Worm (Caenorhabditis elegans): Measurements from ENCODE around the gene mtpn-1.

The mtpn-1 gene

DNA sequence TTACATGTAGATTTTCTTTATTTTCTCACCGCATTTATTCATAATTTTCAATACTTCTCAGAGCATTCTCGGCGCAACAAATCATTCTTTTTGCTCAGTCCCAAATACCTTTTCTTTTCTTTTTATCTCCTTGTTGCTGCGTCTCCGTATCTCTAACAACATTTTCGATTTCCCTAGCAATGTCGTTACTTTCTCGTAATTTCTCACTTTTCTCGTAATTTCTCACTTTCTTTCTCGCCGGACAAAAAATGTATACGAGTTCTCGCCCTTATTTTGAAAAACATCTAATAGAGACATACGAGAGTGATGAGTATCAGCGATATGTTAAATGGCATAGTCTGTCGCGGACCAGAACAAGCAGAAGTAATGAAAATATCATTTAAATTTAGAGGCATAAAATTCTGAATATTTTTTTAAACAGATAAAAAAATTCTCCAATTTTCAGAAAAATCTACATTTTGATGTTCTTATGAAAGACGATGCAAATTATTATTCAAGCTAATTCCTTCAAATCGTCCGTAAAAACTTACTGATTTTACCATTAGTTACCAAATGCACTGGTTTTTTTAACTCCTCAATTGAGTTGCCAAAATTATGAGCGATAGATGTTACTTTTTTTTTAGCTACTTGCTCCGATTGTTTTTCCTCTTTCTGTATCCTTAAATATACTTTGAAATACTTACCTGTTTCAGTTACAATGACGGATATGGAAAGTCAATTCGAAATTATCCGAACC lies 31.8 kb upstream of the mtpn-1 start, which contains the start of gene F47G3.3:
TSS of gene F47G3.3 (plus strand) at position 686 of the 736 bp plus-strand sequence.
- no peak for TF ChIP-seq hmg-11 (tag; optimal IDR thresholded peaks at IDR 0.05)
- no peak for TF ChIP-seq sea-2 (GFP tag; optimal IDR thresholded peaks at IDR 0.05)
- TF ChIP-seq fkh-2 (tag; optimal IDR thresholded peaks at IDR 0.05): no peak
- TF ChIP-seq snpc-4 (tag; optimal IDR thresholded peaks at IDR 0.05): no peak
- no peak for TF ChIP-seq nhr-23 (tag; optimal IDR thresholded peaks at IDR 0.05)
- no peak for TF ChIP-seq nhr-67 (tag; optimal IDR thresholded peaks at IDR 0.05)
- no peak for TF ChIP-seq nhr-25 (tag; optimal IDR thresholded peaks at IDR 0.05)
- no peak for TF ChIP-seq nhr-12 (tag; optimal IDR thresholded peaks at IDR 0.05)
- TF ChIP-seq skn-1 (tag; optimal IDR thresholded peaks at IDR 0.05): no peak
- TF ChIP-seq lin-15B (tag; optimal IDR thresholded peaks at IDR 0.05): no peak
- no peak for TF ChIP-seq nhr-76 (tag; optimal IDR thresholded peaks at IDR 0.05)
- TF ChIP-seq lsy-12 (tag; optimal IDR thresholded peaks at IDR 0.05): no peak

DNA sequence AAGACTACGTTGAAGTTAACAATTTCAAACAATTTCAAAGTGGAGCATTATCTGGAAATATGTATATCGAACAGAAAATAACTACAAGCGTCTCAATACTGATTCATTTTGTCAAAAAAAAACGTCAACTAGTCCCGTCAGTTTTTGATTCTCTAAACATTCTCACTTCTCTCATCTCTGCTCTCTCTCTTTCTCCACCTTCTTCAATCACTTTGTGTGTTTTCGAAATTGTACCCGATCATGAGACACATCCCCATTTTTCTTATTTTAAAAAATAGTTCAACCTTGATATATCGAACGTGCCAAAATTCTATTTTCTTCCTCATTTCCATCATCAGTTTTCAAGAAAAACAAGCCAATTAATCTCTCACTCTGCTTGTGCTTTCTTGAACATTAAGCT lies 26.4 kb upstream of the mtpn-1 start:
- TF ChIP-seq nhr-237 (tag; optimal IDR thresholded peaks at IDR 0.05): no peak
- TF ChIP-seq egl-5 (tag; optimal IDR thresholded peaks at IDR 0.05): no peak
- no peak for TF ChIP-seq skn-1 (tag; optimal IDR thresholded peaks at IDR 0.05)
- TF ChIP-seq fkh-2 (tag; optimal IDR thresholded peaks at IDR 0.05): no peak
- TF ChIP-seq fos-1 (tag; optimal IDR thresholded peaks at IDR 0.05): no peak
- TF ChIP-seq lsy-12 (tag; optimal IDR thresholded peaks at IDR 0.05): no peak

DNA sequence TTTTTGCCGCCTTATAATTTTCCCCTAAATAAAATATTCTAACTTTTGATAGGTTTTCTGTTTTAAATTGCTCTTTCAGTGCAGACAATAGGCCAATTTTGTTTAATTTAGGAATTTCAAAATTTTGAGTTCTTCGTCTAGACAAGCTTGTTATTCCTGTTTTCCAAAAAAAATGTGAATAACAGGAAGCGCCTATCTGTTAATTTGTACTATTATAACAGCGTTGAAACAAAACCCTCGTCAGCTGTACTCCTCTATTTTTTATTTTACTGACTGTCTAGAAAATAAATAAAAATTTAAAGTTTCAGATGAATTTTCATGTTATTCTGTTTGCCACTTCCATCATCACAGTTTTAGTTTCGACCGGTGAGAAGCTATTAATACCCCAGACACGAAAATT lies 26.0 kb upstream of the mtpn-1 start, which contains the start of gene F47G3.4:
TSS of gene F47G3.4 (plus strand) at position 301 of the 400 bp plus-strand sequence.
- TF ChIP-seq daf-12 (tag; optimal IDR thresholded peaks at IDR 0.05) (no peak), fkh-2 (tag; optimal IDR thresholded peaks at IDR 0.05) (no peak), nhr-23 (tag; optimal IDR thresholded peaks at IDR 0.05) (no peak), aly-2 (tag; optimal IDR thresholded peaks at IDR 0.05) (no peak), egl-27 (tag; optimal IDR thresholded peaks at IDR 0.05) (no peak), elt-1 (tag; optimal IDR thresholded peaks at IDR 0.05) (no peak)

DNA sequence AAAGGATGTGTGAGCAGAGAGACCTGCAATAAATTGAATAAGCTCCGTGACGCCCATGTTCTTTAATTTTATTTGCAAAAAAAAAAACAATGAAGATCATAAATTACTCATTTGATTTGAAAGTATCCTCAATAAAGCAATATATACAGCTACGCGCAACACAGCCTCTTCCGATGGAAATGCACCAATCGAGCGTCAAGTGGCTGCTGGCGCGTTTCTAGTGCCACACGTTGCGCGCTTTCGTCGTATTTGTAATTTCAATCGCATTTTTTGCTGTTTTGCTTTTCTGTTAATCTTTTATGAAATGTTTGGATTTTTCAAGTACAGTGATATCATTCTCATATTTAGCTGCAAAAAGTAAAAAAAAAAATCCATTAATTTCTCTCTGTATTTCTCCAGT lies 25.0 kb upstream of the mtpn-1 start:
- no peak for TF ChIP-seq egl-27 (tag; optimal IDR thresholded peaks at IDR 0.05)
- TF ChIP-seq nhr-67 (tag; optimal IDR thresholded peaks at IDR 0.05): no peak
- TF ChIP-seq fos-1 (tag; optimal IDR thresholded peaks at IDR 0.05): no peak
- peak; percentile 17 for TF ChIP-seq lin-15B (tag; optimal IDR thresholded peaks at IDR 0.05)
- peak; percentile 16 for TF ChIP-seq egl-5 (tag; optimal IDR thresholded peaks at IDR 0.05)
- peak; percentile 21 for TF ChIP-seq ceh-28 (tag; optimal IDR thresholded peaks at IDR 0.05)
- TF ChIP-seq nhr-43 (tag; optimal IDR thresholded peaks at IDR 0.05; ENCODE audit: poor library complexity, severe bottlenecking): peak; percentile 11
- TF ChIP-seq ceh-9 (tag; optimal IDR thresholded peaks at IDR 0.05): no peak
- peak; percentile 38 for TF ChIP-seq elt-2 (tag; optimal IDR thresholded peaks at IDR 0.05)
- peak; percentile 81 for TF ChIP-seq nhr-23 (tag; optimal IDR thresholded peaks at IDR 0.05)
- peak; percentile 44 for TF ChIP-seq hmg-11 (tag; optimal IDR thresholded peaks at IDR 0.05)
- TF ChIP-seq snpc-4 (tag; optimal IDR thresholded peaks at IDR 0.05): peak; percentile 51
- TF ChIP-seq ama-1 (optimal IDR thresholded peaks at IDR 0.05): peak; percentile 12
- TF ChIP-seq lin-39 (tag; optimal IDR thresholded peaks at IDR 0.05): peak; percentile 38
- peak; percentile 19 for TF ChIP-seq skn-1 (tag; optimal IDR thresholded peaks at IDR 0.05)
- peak; percentile 50 for TF ChIP-seq nfya-1 (tag; optimal IDR thresholded peaks at IDR 0.05; ENCODE audit: insufficient read depth)
- TF ChIP-seq nhr-25 (tag; optimal IDR thresholded peaks at IDR 0.05): peak; percentile 24
- no peak for TF ChIP-seq unc-62 (GFP tag; optimal IDR thresholded peaks at IDR 0.05)
- TF ChIP-seq jun-1 (tag; optimal IDR thresholded peaks at IDR 0.05): peak; percentile 6

DNA sequence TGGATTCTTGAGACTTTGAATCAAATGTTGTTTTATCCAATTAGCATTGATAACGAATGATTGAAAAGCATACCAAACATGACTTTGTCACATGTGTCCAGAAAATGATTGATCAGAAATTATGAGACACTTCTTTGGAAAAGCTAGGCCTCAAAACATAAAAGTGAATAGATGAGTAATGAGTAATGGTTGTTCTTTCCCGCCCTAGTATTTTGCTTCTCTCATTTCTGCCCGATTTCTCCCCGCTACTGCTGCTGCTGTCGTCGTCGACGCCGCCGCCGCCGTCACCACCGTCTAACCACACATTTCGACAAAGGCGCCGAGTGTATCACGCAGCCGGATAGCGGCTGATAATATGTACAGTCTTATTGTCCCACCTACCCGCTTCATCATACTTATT lies 21.8 kb upstream of the mtpn-1 start, which contains the start of gene F47G3.1:
TSS of gene F47G3.1 (plus strand) at position 301 of the 400 bp plus-strand sequence.
- TF ChIP-seq ama-1 (optimal IDR thresholded peaks at IDR 0.05): no peak
- no peak for TF ChIP-seq zag-1 (tag; optimal IDR thresholded peaks at IDR 0.05)
- TF ChIP-seq nhr-67 (tag; optimal IDR thresholded peaks at IDR 0.05): no peak
- no peak for TF ChIP-seq nhr-23 (tag; optimal IDR thresholded peaks at IDR 0.05)
- TF ChIP-seq ztf-11 (tag; optimal IDR thresholded peaks at IDR 0.05): no peak

All from whole organism, L3 larva.